Worm (Caenorhabditis elegans): Measurements from ENCODE around the gene sec-24.2.

sec-24.2 gene

DNA sequence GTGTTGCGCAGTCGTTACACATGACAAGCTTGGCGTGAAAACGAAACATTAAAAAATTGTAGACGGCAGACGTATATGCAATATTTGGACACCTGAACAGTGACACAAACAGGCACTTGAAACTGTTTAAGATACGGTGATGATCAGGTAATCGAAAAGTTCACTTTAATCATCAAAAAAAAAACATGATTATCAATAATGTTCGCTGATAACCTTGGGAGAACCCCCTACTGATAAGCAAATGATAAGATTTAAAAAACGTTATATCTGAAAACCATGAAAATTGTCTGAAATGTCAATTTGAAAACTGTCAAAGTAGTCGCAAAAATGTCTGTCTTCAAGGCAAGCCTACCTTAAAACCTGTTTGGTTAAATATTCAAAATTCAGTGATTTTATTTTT is 39.4 kb upstream of the sec-24.2 start (continued):
- TF ChIP-seq F26F4.8 (GFP tag; conservative IDR thresholded peaks at IDR 0.05) = no peak

DNA sequence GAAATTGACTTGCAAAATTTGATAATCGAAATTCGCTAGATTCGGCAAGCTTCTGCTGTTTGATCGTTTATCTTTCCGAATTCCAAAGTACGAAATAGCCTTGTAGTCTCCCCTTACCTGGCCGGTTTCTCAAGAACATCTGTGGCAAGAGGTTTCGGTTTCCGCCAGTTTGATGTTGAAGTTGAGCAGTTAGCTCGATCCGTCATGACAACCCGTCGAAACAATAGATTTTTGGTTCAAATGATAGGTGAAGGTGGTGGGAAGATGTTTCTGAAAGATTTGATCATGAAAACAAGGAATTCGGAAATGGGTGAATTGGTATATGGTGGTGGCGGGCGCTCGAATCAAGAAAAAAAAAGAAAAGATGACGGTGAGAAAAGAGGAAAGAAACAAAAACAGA is 37.8 kb upstream of the sec-24.2 start, which contains the start of gene acs-20:
Gene acs-20, minus strand, starts transcription at position 270 of the 400 bp plus-strand sequence.
- TF ChIP-seq ama-1 (optimal IDR thresholded peaks at IDR 0.05) = peak; percentile 1
- peak in 1 of 2 experiments; percentile 76 for TF ChIP-seq unc-62 (GFP tag; optimal IDR thresholded peaks at IDR 0.05 in 1 of 2)
- TF ChIP-seq unc-62 (tag; optimal IDR thresholded peaks at IDR 0.05) = no peak
- TF ChIP-seq madf-9 (GFP tag; conservative IDR thresholded peaks at IDR 0.05) = no peak

DNA sequence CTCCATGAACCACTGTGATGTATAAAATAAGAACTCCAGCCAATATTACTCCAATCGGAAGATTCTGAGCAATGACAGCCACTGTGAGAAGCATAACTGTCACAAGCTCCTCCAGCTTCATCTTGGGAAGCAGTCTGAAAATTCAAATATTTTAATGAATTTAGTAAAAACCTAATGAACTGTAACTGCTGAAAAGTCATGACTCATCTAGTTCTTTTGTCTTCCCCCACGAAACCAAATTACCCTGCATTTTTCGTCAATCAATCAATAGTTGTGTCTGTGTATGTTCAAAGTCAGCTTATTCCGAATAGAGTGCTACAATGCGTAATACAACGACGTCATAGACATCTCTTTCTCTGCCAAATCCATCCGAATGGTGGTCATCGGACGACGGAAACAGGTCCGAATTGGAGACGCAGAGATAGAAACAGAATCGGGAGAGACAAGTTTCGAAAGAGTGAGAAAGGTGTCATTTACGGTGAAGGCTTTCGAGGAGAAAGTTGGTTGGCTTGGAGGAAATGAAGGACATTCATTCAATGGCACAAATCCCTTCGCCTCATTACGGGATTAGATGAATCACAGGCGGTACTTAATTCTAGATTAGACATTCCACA is 36.2 kb upstream of the sec-24.2 start:
- TF ChIP-seq dpl-1 (GFP tag; optimal IDR thresholded peaks at IDR 0.05) = peak; percentile 13
- no peak for TF ChIP-seq Y105C5A.15 (GFP tag; IDR thresholded peaks at IDR 0.05)
- peak; percentile 52 for TF ChIP-seq hlh-11 (tag; optimal IDR thresholded peaks at IDR 0.05)
- TF ChIP-seq nhr-28 (tag; optimal IDR thresholded peaks at IDR 0.05) = peak; percentile 48
- TF ChIP-seq unc-62 (GFP tag; optimal IDR thresholded peaks at IDR 0.05 in 1 of 2) = peak in 1 of 2 experiments; percentile 57
- TF ChIP-seq unc-62 (tag; optimal IDR thresholded peaks at IDR 0.05) = no peak
- no peak for TF ChIP-seq dmd-8 (GFP tag; IDR thresholded peaks at IDR 0.05)
- no peak for TF ChIP-seq zfp-3 (GFP tag; conservative IDR thresholded peaks at IDR 0.05)
- no peak for TF ChIP-seq nhr-102 (tag; optimal IDR thresholded peaks at IDR 0.05)
- peak; percentile 8 for TF ChIP-seq nhr-25 (tag; optimal IDR thresholded peaks at IDR 0.05; ENCODE audit: borderline replicate concordance, insufficient read depth)
- peak; percentile 59 for TF ChIP-seq hlh-30 (tag; optimal IDR thresholded peaks at IDR 0.05; ENCODE audit: insufficient read depth)
- peak; percentile 46 for TF ChIP-seq nhr-48 (tag; optimal IDR thresholded peaks at IDR 0.05)
- TF ChIP-seq mxl-3 (GFP tag; optimal IDR thresholded peaks at IDR 0.05) = peak; percentile 44
- peak in 1 of 2 experiments; percentile 51 for TF ChIP-seq lsy-2 (tag; optimal IDR thresholded peaks at IDR 0.05)
- TF ChIP-seq aha-1 (tag) = peak; percentile 81

DNA sequence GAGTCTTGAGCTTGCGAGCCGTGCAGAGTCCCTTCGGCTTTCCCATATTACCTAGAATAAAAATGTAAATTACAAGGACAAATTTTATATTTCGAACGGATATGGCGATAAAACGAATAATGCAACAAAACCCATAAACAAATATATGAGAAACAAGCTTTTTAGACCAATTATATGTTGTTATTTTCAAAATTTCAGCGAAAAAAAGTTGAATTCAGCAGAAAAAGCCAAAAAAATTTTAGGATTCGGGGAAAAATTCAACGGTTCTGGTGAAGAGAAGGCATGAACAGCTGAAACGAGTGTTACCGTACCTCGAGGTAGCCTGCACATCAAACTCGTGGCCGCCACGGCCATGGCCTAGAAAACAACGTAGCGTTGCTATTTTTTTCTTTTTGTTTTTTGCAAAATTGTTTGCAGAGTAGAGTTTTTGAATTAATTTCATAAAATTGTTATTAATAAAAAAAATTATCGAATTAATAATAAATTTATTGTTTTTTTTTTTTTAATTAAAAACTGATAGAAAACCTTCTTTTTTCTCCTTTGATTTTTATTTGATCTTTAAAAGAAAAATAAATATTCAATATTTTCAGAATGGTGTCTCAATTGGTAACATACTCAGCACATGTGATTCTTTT is 30.5 kb upstream of the sec-24.2 start, which contains the start of the genes rps-23 and dpm-3:
Gene rps-23, minus strand, starts transcription at position 51 of the 635 bp plus-strand sequence.
Gene dpm-3, plus strand, starts transcription at position 585 of the 635 bp plus-strand sequence.
- TF ChIP-seq lin-1 (GFP tag; IDR thresholded peaks at IDR 0.05) (peak; percentile 85), dmd-8 (GFP tag; IDR thresholded peaks at IDR 0.05) (0 out of 2 replicates have a peak, but pooled peaks have one; percentile 69), zag-1 (tag; optimal IDR thresholded peaks at IDR 0.05) (peak; percentile 67), nhr-28 (tag; optimal IDR thresholded peaks at IDR 0.05) (peak; percentile 85), F26F4.8 (GFP tag; conservative IDR thresholded peaks at IDR 0.05) (no peak), mes-2 (tag; optimal IDR thresholded peaks at IDR 0.05; ENCODE audit: poor library complexity, severe bottlenecking) (peak; percentile 99), lin-29 (GFP tag; IDR thresholded peaks at IDR 0.05) (peak; percentile 80), dpl-1 (GFP tag; optimal IDR thresholded peaks at IDR 0.05) (peak; percentile 89), cey-2 (tag; optimal IDR thresholded peaks at IDR 0.05; ENCODE audit: borderline replicate concordance, insufficient read depth) (no peak), Y75B8A.6 (GFP tag; IDR thresholded peaks at IDR 0.05) (0 out of 2 replicates have a peak, but pooled peaks have one; percentile 23), mdl-1 (tag; optimal IDR thresholded peaks at IDR 0.05) (peak; percentile 29 to 67), mxl-2 (GFP tag; conservative IDR thresholded peaks at IDR 0.05) (0 out of 2 replicates have a peak, but pooled peaks have one; percentile 58), madf-9 (GFP tag; conservative IDR thresholded peaks at IDR 0.05) (peak; percentile 91), zip-2 (tag; optimal IDR thresholded peaks at IDR 0.05) (peak; percentile 62), php-3 (GFP tag; IDR thresholded peaks at IDR 0.05) (peak; percentile 85), fkh-10 (GFP tag; optimal IDR thresholded peaks at IDR 0.05) (peak; percentile 78), tag-97 (GFP tag; IDR thresholded peaks at IDR 0.05) (peak; percentile 86; the same call in 1 of the 2 replicates), mep-1 (tag; optimal IDR thresholded peaks at IDR 0.05) (peak; percentile 97), zfp-3 (GFP tag; conservative IDR thresholded peaks at IDR 0.05) (peak; percentile 83), ceh-82 (tag; optimal IDR thresholded peaks at IDR 0.05) (no peak), tra-1 (GFP tag; IDR thresholded peaks at IDR 0.05) (peak; percentile 78; the same call in 1 of the 2 replicates), ceh-20 (GFP tag; IDR thresholded peaks at IDR 0.05) (peak; percentile 91), Y5F2A.4 (GFP tag; optimal IDR thresholded peaks at IDR 0.05) (no peak), nhr-6 (tag; optimal IDR thresholded peaks at IDR 0.05) (peak; percentile 86), saeg-2 (GFP tag; IDR thresholded peaks at IDR 0.05) (peak; percentile 59; the same call in 1 of the 2 replicates), egl-43 (GFP tag; IDR thresholded peaks at IDR 0.05) (peak; percentile 62; the same call in 1 of the 2 replicates), lir-3 (tag; optimal IDR thresholded peaks at IDR 0.05) (no peak), nhr-25 (tag; optimal IDR thresholded peaks at IDR 0.05; ENCODE audit: borderline replicate concordance, insufficient read depth) (peak; percentile 89), F10B5.3 (tag; optimal IDR thresholded peaks at IDR 0.05) (peak; percentile 56), nhr-77 (tag; optimal IDR thresholded peaks at IDR 0.05) (peak; percentile 96)

Measured in whole organism, L4 larva.